Worm (Caenorhabditis elegans): ENCODE measurements around the gene spe-49.

spe-49 gene

ce11 chrV:6248714-6249113, 32.4 kb upstream of the spe-49 start:
- TF ChIP-seq ztf-28 (GFP tag; IDR thresholded peaks at IDR 0.05), result 0 out of 2 replicates have a peak, but pooled peaks have one; percentile 32
- no peak for TF ChIP-seq Y56A3A.18 (GFP tag; IDR thresholded peaks at IDR 0.05)

DNA sequence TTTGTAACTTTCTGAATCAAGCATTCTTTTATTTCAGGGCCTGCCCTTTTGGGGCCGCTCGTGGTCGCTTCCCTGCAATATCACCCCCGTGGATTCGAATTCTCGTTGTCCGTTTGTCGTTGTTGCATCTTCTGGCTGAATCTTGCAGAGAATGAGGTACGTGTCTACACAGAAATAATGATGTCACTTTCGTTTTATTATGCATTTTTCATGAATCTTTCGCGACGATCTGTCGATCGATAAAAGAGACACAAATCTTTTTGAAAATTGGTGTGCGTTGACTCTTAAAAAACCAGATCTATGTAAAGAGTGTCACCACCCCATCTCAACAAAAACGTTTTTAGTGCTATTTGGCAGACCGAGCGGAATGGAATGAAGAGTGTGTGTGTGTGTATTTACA, 32.0 kb upstream of the spe-49 start:
- TF ChIP-seq tbx-9 (tag; optimal IDR thresholded peaks at IDR 0.05; ENCODE audit: borderline replicate concordance) (no peak), C06A6.2 (GFP tag; conservative IDR thresholded peaks at IDR 0.05) (no peak), pbrm-1 (GFP tag; IDR thresholded peaks at IDR 0.05) (no peak), tbp1 (GFP tag; optimal IDR thresholded peaks at IDR 0.05) (no peak), ZK185.1 (tag; optimal IDR thresholded peaks at IDR 0.05; ENCODE audit: poor library complexity, severe bottlenecking) (no peak), hlh-26 (GFP tag; conservative IDR thresholded peaks at IDR 0.05) (no peak), atf-7 (tag; optimal IDR thresholded peaks at IDR 0.05) (no peak), ztf-26 (tag; optimal IDR thresholded peaks at IDR 0.05) (no peak)

ce11 chrV:6250959-6251598, 30.1 kb upstream of the spe-49 start:
- TF ChIP-seq let-607 (tag; optimal IDR thresholded peaks at IDR 0.05) (peak in 1 of 2 experiments; percentile 54), nhr-80 (tag; optimal IDR thresholded peaks at IDR 0.05) (peak; percentile 88), ama-1 (optimal IDR thresholded peaks at IDR 0.05) (no peak), ama-1 (GFP tag; optimal IDR thresholded peaks at IDR 0.05) (no peak), madf-10 (tag; optimal IDR thresholded peaks at IDR 0.05) (peak; percentile 24)

- TF ChIP-seq C17E4.6 (GFP tag; IDR thresholded peaks at IDR 0.05), result no peak
- TF ChIP-seq pbrm-1 (GFP tag; IDR thresholded peaks at IDR 0.05), result no peak
- TF ChIP-seq ekl-4 (GFP tag; IDR thresholded peaks at IDR 0.05), result no peak
- TF ChIP-seq lin-26 (GFP tag; IDR thresholded peaks at IDR 0.05), result no peak
- no peak for TF ChIP-seq nhr-90 (tag; optimal IDR thresholded peaks at IDR 0.05)
- no peak for TF ChIP-seq Y53F4B.3 (GFP tag; IDR thresholded peaks at IDR 0.05)
- no peak for TF ChIP-seq hsf-1 (GFP tag; IDR thresholded peaks at IDR 0.05)
- TF ChIP-seq rcor-1 (GFP tag; IDR thresholded peaks at IDR 0.05), result no peak
- no peak for TF ChIP-seq rec-8 (tag; optimal IDR thresholded peaks at IDR 0.05)
Observed at ce11 chrV:6253936-6254335, 27.2 kb upstream of the spe-49 start.

- TF ChIP-seq cebp-2 (GFP tag; IDR thresholded peaks at IDR 0.05) (0 out of 2 replicates have a peak, but pooled peaks have one; percentile 49), xnd-1 (tag; optimal IDR thresholded peaks at IDR 0.05) (no peak), snpc-1.1 (tag; optimal IDR thresholded peaks at IDR 0.05; ENCODE audit: insufficient read depth) (no peak), lin-35 (GFP tag; optimal IDR thresholded peaks at IDR 0.05) (no peak)
Observed at ce11 chrV:6259139-6259538, 22.0 kb upstream of the spe-49 start, which contains the start of gene K08B12.1. Gene K08B12.1, plus strand, starts transcription at chrV:6259367.

- TF ChIP-seq nfya-1 (tag; optimal IDR thresholded peaks at IDR 0.05; ENCODE audit: borderline replicate concordance, insufficient read depth) (no peak), unc-62 (GFP tag; optimal IDR thresholded peaks at IDR 0.05) (no peak), ztf-28 (GFP tag; IDR thresholded peaks at IDR 0.05) (no peak), hmg-1.2 (GFP tag; IDR thresholded peaks at IDR 0.05) (peak; percentile 67), hlh-12 (tag; optimal IDR thresholded peaks at IDR 0.05) (no peak), attf-5 (GFP tag; optimal IDR thresholded peaks at IDR 0.05) (peak; percentile 81), C06A6.2 (GFP tag; conservative IDR thresholded peaks at IDR 0.05) (peak; percentile 85), K11D2.4 (GFP tag; IDR thresholded peaks at IDR 0.05) (peak; percentile 87), mel-28 (tag; optimal IDR thresholded peaks at IDR 0.05; ENCODE audit: borderline replicate concordance) (no peak), egrh-3 (GFP tag; IDR thresholded peaks at IDR 0.05) (no peak), tbp1 (GFP tag; optimal IDR thresholded peaks at IDR 0.05) (peak; percentile 57), ztf-22 (GFP tag; optimal IDR thresholded peaks at IDR 0.05) (peak; percentile 83), ceh-79 (tag; optimal IDR thresholded peaks at IDR 0.05) (no peak), lsy-27 (tag; optimal IDR thresholded peaks at IDR 0.05; ENCODE audit: borderline replicate concordance, insufficient read depth) (peak; percentile 6), lin-40 (tag; optimal IDR thresholded peaks at IDR 0.05) (peak; percentile 95)
Observed at ce11 chrV:6267237-6267812, 13.8 kb upstream of the spe-49 start, which contains the start of gene mrck-1. Gene mrck-1, minus strand, starts transcription at chrV:6267287.

All from whole organism, young adult.